Fruit fly (Drosophila melanogaster) whole organism, embryonic: ENCODE measurements around the gene CG44838.

Experiments
- Atf-2 ChIP-seq: fragments of 200-800 bp; sonication (Bioruptor generic); optimal IDR thresholded peaks from 2 replicates; lab custom pipeline; 2016; ENCODE audit warnings: missing biosample characterization, missing genetic modification characterization
- BEAF-32 ChIP-seq: fragments of 200-800 bp; sonication (Bioruptor generic); optimal IDR thresholded peaks from 3 replicates; lab custom pipeline; 2017; ENCODE audit warnings: missing biosample characterization, missing genetic modification characterization, mild to moderate bottlenecking, moderate library complexity, missing genetic modification reagents
- Bgb ChIP-seq: fragments of 200-800 bp; sonication (Bioruptor generic); IDR thresholded peaks from 2 replicates; pipeline ENCODE4 v1.3.6; 2022; ENCODE audit warnings: missing biosample characterization, missing genetic modification characterization; ENCODE audit not compliant: partially characterized antibody
- CG10147 ChIP-seq: fragments of 200-800 bp; sonication (Bioruptor generic); optimal IDR thresholded peaks from 2 replicates; lab custom pipeline; 2019; ENCODE audit warnings: missing biosample characterization, mild to moderate bottlenecking, missing genetic modification characterization, moderate library complexity
- CG10321 ChIP-seq: fragments of 200-800 bp; sonication (Bioruptor generic); IDR thresholded peaks from 2 replicates; pipeline ENCODE4 v1.3.6; 2022; ENCODE audit warnings: missing biosample characterization, missing genetic modification characterization
- CG11093 ChIP-seq: fragments of 200-800 bp; sonication (Bioruptor generic); IDR thresholded peaks from 3 replicates; pipeline ENCODE4 v1.3.6; 2022; ENCODE audit warnings: missing biosample characterization, missing genetic modification characterization
- CG11723 ChIP-seq: fragments of 200-800 bp; sonication (Bioruptor generic); optimal IDR thresholded peaks from 2 replicates; lab custom pipeline; 2017; ENCODE audit warnings: missing biosample characterization, mild to moderate bottlenecking, missing genetic modification characterization
- CG12769 ChIP-seq: fragments of 200-800 bp; sonication (Bioruptor generic); optimal IDR thresholded peaks from 2 replicates; lab custom pipeline; 2019; ENCODE audit warnings: missing biosample characterization, mild to moderate bottlenecking, missing genetic modification characterization, moderate library complexity
- CG13894 ChIP-seq: fragments of 200-800 bp; sonication (Bioruptor generic); optimal IDR thresholded peaks from 3 replicates; lab custom pipeline; 2018; ENCODE audit warnings: missing biosample characterization, mild to moderate bottlenecking, missing genetic modification characterization, moderate library complexity
- CG14667 ChIP-seq: fragments of 200-800 bp; sonication (Bioruptor generic); IDR thresholded peaks from 2 replicates; pipeline ENCODE4 v1.3.6; 2022; ENCODE audit warnings: missing biosample characterization, missing genetic modification characterization
- CG14710 ChIP-seq: fragments of 200-800 bp; sonication (Bioruptor generic); optimal IDR thresholded peaks from 3 replicates; lab custom pipeline; 2019; ENCODE audit warnings: missing biosample characterization, mild to moderate bottlenecking, missing genetic modification characterization, moderate library complexity
- CG15073 ChIP-seq: fragments of 200-800 bp; sonication (Bioruptor generic); optimal IDR thresholded peaks from 2 replicates; lab custom pipeline; 2016; ENCODE audit warnings: missing biosample characterization, missing genetic modification characterization
- CG1529 ChIP-seq: fragments of 200-800 bp; sonication (Bioruptor generic); optimal IDR thresholded peaks from 3 replicates; lab custom pipeline; 2018; ENCODE audit warnings: missing biosample characterization, missing genetic modification characterization
- CG17361 ChIP-seq: fragments of 200-800 bp; sonication (Bioruptor generic); IDR thresholded peaks from 3 replicates; pipeline ENCODE4 v1.3.6; 2022; ENCODE audit warnings: missing biosample characterization, missing genetic modification characterization
- CG2129 ChIP-seq: fragments of 200-800 bp; sonication (Bioruptor generic); IDR thresholded peaks from 2 replicates; pipeline ENCODE4 v1.3.6; 2022; ENCODE audit warnings: missing biosample characterization, missing genetic modification characterization; ENCODE audit not compliant: partially characterized antibody
- CG30431 ChIP-seq: fragments of 200-800 bp; sonication (Bioruptor generic); optimal IDR thresholded peaks from 2 replicates; lab custom pipeline; 2017; ENCODE audit warnings: missing biosample characterization, missing genetic modification characterization
- CG6765 ChIP-seq: fragments of 200-800 bp; sonication (Bioruptor generic); optimal IDR thresholded peaks from 3 replicates; lab custom pipeline; 2017; ENCODE audit warnings: missing biosample characterization, mild to moderate bottlenecking, missing genetic modification characterization
- CG8944 ChIP-seq: fragments of 200-800 bp; sonication (Bioruptor generic); optimal IDR thresholded peaks from 3 replicates; lab custom pipeline; 2016; ENCODE audit warnings: missing biosample characterization, missing genetic modification characterization
- CHES-1-like ChIP-seq: fragments of 200-800 bp; sonication (Bioruptor generic); optimal IDR thresholded peaks from 2 replicates; lab custom pipeline; 2016; ENCODE audit warnings: missing biosample characterization, missing genetic modification characterization
- Chrac-16 ChIP-seq: fragments of 200-800 bp; sonication (Bioruptor generic); optimal IDR thresholded peaks from 3 replicates; lab custom pipeline; 2016; ENCODE audit warnings: missing biosample characterization, missing genetic modification characterization
- CrebB ChIP-seq: fragments of 200-800 bp; sonication (Bioruptor generic); optimal IDR thresholded peaks from 3 replicates; lab custom pipeline; 2018; ENCODE audit warnings: missing biosample characterization, mild to moderate bottlenecking, missing genetic modification characterization
- Dad ChIP-seq: fragments of 200-800 bp; sonication (Bioruptor generic); optimal IDR thresholded peaks from 3 replicates; lab custom pipeline; 2016; ENCODE audit warnings: missing biosample characterization, missing genetic modification characterization
- Dek ChIP-seq: fragments of 200-800 bp; sonication (Bioruptor generic); optimal IDR thresholded peaks from 3 replicates; lab custom pipeline; 2019; ENCODE audit warnings: missing biosample characterization, mild to moderate bottlenecking, missing genetic modification characterization, moderate library complexity
- Dip3 ChIP-seq: fragments of 200-800 bp; sonication (Bioruptor generic); optimal IDR thresholded peaks from 3 replicates; lab custom pipeline; 2016; ENCODE audit warnings: missing biosample characterization, missing genetic modification characterization
- HmgD ChIP-seq: fragments of 200-800 bp; sonication (Bioruptor generic); optimal IDR thresholded peaks from 3 replicates; lab custom pipeline; 2016; ENCODE audit warnings: missing biosample characterization, missing genetic modification characterization
- Hr78 ChIP-seq, 2 experiments: fragments of 200-800 bp in 1 of 2; fragments of >200 bp in 1 of 2; sonication (Bioruptor generic) in 1 of 2; optimal IDR thresholded peaks; 2 replicates each; lab custom pipeline; 2017 to 2019; ENCODE audit warnings: missing biosample characterization in 2 of 2, missing genetic modification characterization in 2 of 2, mild to moderate bottlenecking in 1 of 2, moderate library complexity in 1 of 2
- Hsf ChIP-seq: fragments of 200-800 bp; sonication (Bioruptor generic); optimal IDR thresholded peaks from 3 replicates; lab custom pipeline; 2016; ENCODE audit warnings: missing biosample characterization, missing genetic modification characterization
- Mes4 ChIP-seq: fragments of 200-800 bp; sonication (Bioruptor generic); optimal IDR thresholded peaks from 2 replicates; lab custom pipeline; 2016; ENCODE audit warnings: missing biosample characterization, missing genetic modification characterization
- Neu2 ChIP-seq: fragments of 200-800 bp; sonication (Bioruptor generic); optimal IDR thresholded peaks from 3 replicates; lab custom pipeline; 2016; ENCODE audit warnings: missing biosample characterization, missing genetic modification characterization, borderline replicate concordance
- Ptx1 ChIP-seq: fragments of 200-800 bp; sonication (Bioruptor generic); IDR thresholded peaks from 2 replicates; pipeline ENCODE4 v1.3.6; 2022; ENCODE audit warnings: missing biosample characterization, missing genetic modification characterization
- TFAM ChIP-seq: fragments of 200-800 bp; sonication (Bioruptor generic); optimal IDR thresholded peaks from 2 replicates; lab custom pipeline; 2017; ENCODE audit warnings: missing biosample characterization, missing genetic modification characterization, inconsistent platforms
- bbx ChIP-seq: fragments of 200-800 bp; sonication (Bioruptor generic); IDR thresholded peaks from 2 replicates; pipeline ENCODE4 v1.3.6; 2022; ENCODE audit warnings: missing biosample characterization, missing genetic modification characterization; ENCODE audit not compliant: partially characterized antibody
- cg ChIP-seq: fragments of 200-800 bp; sonication (Bioruptor generic); optimal IDR thresholded peaks from 3 replicates; lab custom pipeline; 2019; ENCODE audit warnings: missing biosample characterization, mild to moderate bottlenecking, missing genetic modification characterization, moderate library complexity
- crp ChIP-seq, 2 experiments: fragments of 200-800 bp; sonication (Bioruptor generic); optimal IDR thresholded peaks; 2 replicates in 1 of 2; 3 replicates in 1 of 2; lab custom pipeline; 2017; ENCODE audit warnings: missing biosample characterization in 2 of 2, missing genetic modification characterization in 2 of 2, mild to moderate bottlenecking in 1 of 2, moderate library complexity in 1 of 2
- dimm ChIP-seq: fragments of 200-800 bp; sonication (Bioruptor generic); IDR thresholded peaks from 2 replicates; pipeline ENCODE4 v1.3.6; 2022; ENCODE audit warnings: missing biosample characterization, missing genetic modification characterization
- dm ChIP-seq: fragments of 200-800 bp; sonication (Bioruptor generic); optimal IDR thresholded peaks from 3 replicates; lab custom pipeline; 2016; ENCODE audit warnings: missing biosample characterization, missing genetic modification characterization
- dysf ChIP-seq: fragments of 200-800 bp; sonication (Bioruptor generic); IDR thresholded peaks from 3 replicates; pipeline ENCODE4 v1.3.6; 2022; ENCODE audit warnings: missing biosample characterization, missing genetic modification characterization
- esg ChIP-seq: fragments of 200-800 bp; sonication (Bioruptor generic); conservative IDR thresholded peaks from 2 replicates; pipeline ENCODE4 v1.3.6; 2022; ENCODE audit warnings: missing biosample characterization, missing genetic modification characterization
- fru ChIP-seq: fragments of >200 bp; optimal IDR thresholded peaks from 2 replicates; lab custom pipeline; 2017
- gsb ChIP-seq: fragments of 200-800 bp; sonication (Bioruptor generic); IDR thresholded peaks from 2 replicates; pipeline ENCODE4 v1.3.6; 2022; ENCODE audit warnings: missing biosample characterization, missing genetic modification characterization
- hkb ChIP-seq, 2 experiments: fragments of 200-800 bp in 1 of 2; fragments of >200 bp in 1 of 2; sonication (Bioruptor generic) in 1 of 2; IDR thresholded peaks in 1 of 2; optimal IDR thresholded peaks in 1 of 2; 2 replicates each; pipeline versions ENCODE4 v1.3.6 to Lab custom; 2017 to 2022; ENCODE audit warnings: missing biosample characterization in 1 of 2, missing genetic modification characterization in 1 of 2
- jigr1 ChIP-seq: fragments of 200-800 bp; sonication (Bioruptor generic); IDR thresholded peaks from 3 replicates; pipeline ENCODE4 v1.3.6; 2022; ENCODE audit warnings: missing biosample characterization, missing genetic modification characterization
- maf-S ChIP-seq: fragments of 200-800 bp; sonication (Bioruptor generic); optimal IDR thresholded peaks from 2 replicates; lab custom pipeline; 2016; ENCODE audit warnings: missing biosample characterization, missing genetic modification characterization
- pita ChIP-seq: fragments of 200-800 bp; sonication (Bioruptor generic); optimal IDR thresholded peaks from 2 replicates; lab custom pipeline; 2017; ENCODE audit warnings: missing biosample characterization, mild to moderate bottlenecking, missing genetic modification characterization
- sqz ChIP-seq: fragments of 200-800 bp; sonication (Bioruptor generic); optimal IDR thresholded peaks from 3 replicates; lab custom pipeline; 2018; ENCODE audit warnings: missing biosample characterization, mild to moderate bottlenecking, missing genetic modification characterization
- stc ChIP-seq: fragments of 200-800 bp; sonication (Bioruptor generic); IDR thresholded peaks from 2 replicates; pipeline ENCODE4 v1.3.6; 2022; ENCODE audit warnings: missing biosample characterization, missing genetic modification characterization
- sug ChIP-seq: fragments of 200-800 bp; optimal IDR thresholded peaks from 2 replicates; lab custom pipeline; 2019; ENCODE audit warnings: missing biosample characterization, mild to moderate bottlenecking, missing genetic modification characterization, moderate library complexity
- tgo ChIP-seq: fragments of 200-800 bp; sonication (Bioruptor generic); IDR thresholded peaks from 3 replicates; pipeline ENCODE4 v1.3.6; 2022; ENCODE audit warnings: missing biosample characterization, missing genetic modification characterization
- tx ChIP-seq: fragments of 200-800 bp; sonication (Bioruptor generic); optimal IDR thresholded peaks from 2 replicates; lab custom pipeline; 2016; ENCODE audit warnings: missing biosample characterization, missing genetic modification characterization
- wek ChIP-seq: fragments of 200-800 bp; sonication (Bioruptor generic); optimal IDR thresholded peaks from 3 replicates; lab custom pipeline; 2018; ENCODE audit warnings: missing biosample characterization, mild to moderate bottlenecking, missing genetic modification characterization, moderate library complexity

The CG44838 gene

DNA sequence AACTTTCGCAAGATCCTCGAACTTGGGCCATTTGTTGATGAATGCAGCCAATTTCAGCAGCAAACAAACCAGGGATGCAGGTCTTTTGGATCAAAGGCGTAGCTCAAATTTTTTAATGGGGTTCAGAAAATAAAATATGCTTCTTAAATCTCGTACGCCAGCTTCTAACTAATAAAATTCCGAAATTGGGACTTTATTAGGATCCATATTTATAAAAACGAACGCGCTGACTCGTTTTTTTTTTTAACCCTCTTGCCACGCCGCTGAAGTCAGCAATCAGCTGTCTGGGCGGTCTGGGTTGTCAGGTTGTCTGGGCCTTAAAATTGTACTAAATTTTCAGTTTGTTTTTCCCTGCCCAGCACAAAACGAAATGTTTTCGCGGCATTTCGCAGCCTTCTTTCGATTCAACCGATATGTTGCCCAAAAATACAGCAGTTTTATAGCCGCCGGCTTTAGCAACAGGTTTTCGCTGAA is 3.2 kb upstream of the CG44838 start, which contains the start of gene CG3437 (continued):
- peak in 1 of 2 experiments; percentile 86 for TF ChIP-seq Hr78 (GFP tag; optimal IDR thresholded peaks at IDR 0.05; lab: Kevin White, UChicago)
- TF ChIP-seq gsb = peak; percentile 99
- TF ChIP-seq Chrac-16 = peak; percentile 98
- peak; percentile 98 for TF ChIP-seq maf-S (GFP tag; lab: Kevin White, UChicago)
- TF ChIP-seq wek (GFP tag; lab: Kevin White, UChicago) = peak; percentile 90
- peak; percentile 97 for TF ChIP-seq sug (tag; lab: Kevin White, UChicago)
- 0 out of 2 replicates have a peak, but pooled peaks have one; percentile 11 for TF ChIP-seq CG2129 (GFP tag; lab: Robert Waterston, UW)
- peak; percentile 98 for TF ChIP-seq CG30431 (GFP tag; lab: Kevin White, UChicago)
- TF ChIP-seq pita = no peak
- peak; percentile 95 for TF ChIP-seq Neu2 (GFP tag; lab: Kevin White, UChicago)
- peak; percentile 98 for TF ChIP-seq CG10147 (GFP tag; lab: Kevin White, UChicago)
- peak; percentile 99 for TF ChIP-seq tgo (GFP tag; lab: Robert Waterston, UW)
- peak; percentile 98 for TF ChIP-seq Dek (tag; lab: Kevin White, UChicago)
- peak; percentile 94 for TF ChIP-seq TFAM (GFP tag; lab: Kevin White, UChicago)
- peak; percentile 99 for TF ChIP-seq CG17361 (GFP tag; lab: Robert Waterston, UW)
- peak; percentile 100 for TF ChIP-seq Ptx1 (GFP tag; lab: Robert Waterston, UW)
- no peak for TF ChIP-seq Bgb (GFP tag; lab: Robert Waterston, UW)
- peak; percentile 97 for TF ChIP-seq Mes4
- peak; percentile 99 for TF ChIP-seq CG14667
- peak; percentile 99 for TF ChIP-seq CG12769
- peak; percentile 98 for TF ChIP-seq CrebB (tag; lab: Kevin White, UChicago)
- peak; percentile 99 for TF ChIP-seq CG13894 (tag; lab: Kevin White, UChicago)
- peak; percentile 98 for TF ChIP-seq jigr1 (GFP tag; lab: Robert Waterston, UW)
- TF ChIP-seq cg (GFP tag; lab: Kevin White, UChicago) = no peak
- peak; percentile 99 for TF ChIP-seq CG11093 (GFP tag; lab: Robert Waterston, UW)
- peak; percentile 98 for TF ChIP-seq tx (GFP tag; lab: Kevin White, UChicago)
- peak; percentile 97 for TF ChIP-seq CG11723 (GFP tag; lab: Kevin White, UChicago)
- TF ChIP-seq Atf-2 = peak; percentile 98
- TF ChIP-seq CG14710 (tag; lab: Kevin White, UChicago) = peak; percentile 98
- peak; percentile 98 for TF ChIP-seq sqz (GFP tag; lab: Kevin White, UChicago)
- peak; percentile 99 for TF ChIP-seq esg
- peak; percentile 99 for TF ChIP-seq CHES-1-like (GFP tag; lab: Kevin White, UChicago)
- peak; percentile 99 for TF ChIP-seq Hsf (GFP tag; lab: Kevin White, UChicago)
- peak; percentile 89 for TF ChIP-seq CG15073 (GFP tag; lab: Kevin White, UChicago)
- 0 out of 2 replicates have a peak, but pooled peaks have one; percentile 44 for TF ChIP-seq bbx (GFP tag; lab: Robert Waterston, UW)
- peak; percentile 87 for TF ChIP-seq CG10321 (GFP tag; lab: Robert Waterston, UW)
- TF ChIP-seq crp (GFP tag; optimal IDR thresholded peaks at IDR 0.05; lab: Kevin White, UChicago) = peak; percentile 46 to 92
- TF ChIP-seq dimm = peak; percentile 98
- peak; percentile 47 for TF ChIP-seq BEAF-32 (GFP tag; lab: Kevin White, UChicago)
- peak; percentile 99 for TF ChIP-seq CG8944
- peak; percentile 99 for TF ChIP-seq Dad (GFP tag; lab: Kevin White, UChicago)
- TF ChIP-seq CG6765 (GFP tag; lab: Kevin White, UChicago) = peak; percentile 99
- peak; percentile 100 for TF ChIP-seq dysf (GFP tag; lab: Robert Waterston, UW)
- TF ChIP-seq CG1529 (GFP tag; lab: Kevin White, UChicago) = peak; percentile 97
- no peak for TF ChIP-seq fru (lab: Kevin White, UChicago)
- peak; percentile 34 for TF ChIP-seq hkb (optimal IDR thresholded peaks at IDR 0.05; lab: Kevin White, UChicago)
- TF ChIP-seq hkb (GFP tag; IDR thresholded peaks at IDR 0.05; lab: Robert Waterston, UW) = peak; percentile 99
- TF ChIP-seq Dip3 = peak; percentile 99
- TF ChIP-seq dm (GFP tag; lab: Kevin White, UChicago) = peak; percentile 95
- TF ChIP-seq HmgD (GFP tag; lab: Kevin White, UChicago) = peak; percentile 97
- peak; percentile 99 for TF ChIP-seq stc (GFP tag; lab: Robert Waterston, UW)
